Worm (Caenorhabditis elegans): Measurements from ENCODE around the gene F20H11.4.

The F20H11.4 gene

DNA sequence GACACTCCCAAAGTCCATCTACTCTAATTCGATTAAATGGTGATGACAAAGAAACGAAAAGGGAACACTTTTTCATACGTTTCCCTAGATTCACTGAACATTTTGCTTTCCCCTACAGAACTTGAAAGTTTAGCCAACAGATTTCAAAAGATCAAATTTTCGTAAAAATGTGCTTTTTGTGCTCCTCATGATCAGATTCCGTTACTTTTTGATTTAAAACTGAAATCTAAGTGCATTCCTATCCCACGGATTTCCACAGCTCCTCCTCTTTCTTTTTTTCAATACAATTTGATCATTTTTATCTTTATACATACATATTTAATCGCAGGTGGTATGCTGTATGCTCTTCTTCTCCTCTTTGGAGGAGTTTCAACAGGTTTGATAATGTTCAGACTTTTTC is 20.9 kb upstream of the F20H11.4 start, which contains the start of gene ddo-3:
TSS of gene ddo-3 (plus strand) at position 301 of the 400 bp plus-strand sequence.
- no peak for TF ChIP-seq unc-120 (tag; optimal IDR thresholded peaks at IDR 0.05; ENCODE audit: poor library complexity, severe bottlenecking)
- no peak for TF ChIP-seq unc-39 (tag; optimal IDR thresholded peaks at IDR 0.05)

- TF ChIP-seq elt-3 (tag; optimal IDR thresholded peaks at IDR 0.05) (no peak), sptf-1 (tag; optimal IDR thresholded peaks at IDR 0.05) (no peak), pha-4 (tag; optimal IDR thresholded peaks at IDR 0.05) (no peak), nhr-237 (tag; optimal IDR thresholded peaks at IDR 0.05) (no peak), ceh-83 (GFP tag; optimal IDR thresholded peaks at IDR 0.05) (no peak), mep-1 (tag; optimal IDR thresholded peaks at IDR 0.05) (no peak), lin-13 (tag; optimal IDR thresholded peaks at IDR 0.05) (no peak), tbx-8 (GFP tag; optimal IDR thresholded peaks at IDR 0.05) (no peak)
Observed at ce11 chrIII:6589499-6589898, 18.9 kb upstream of the F20H11.4 start.

DNA sequence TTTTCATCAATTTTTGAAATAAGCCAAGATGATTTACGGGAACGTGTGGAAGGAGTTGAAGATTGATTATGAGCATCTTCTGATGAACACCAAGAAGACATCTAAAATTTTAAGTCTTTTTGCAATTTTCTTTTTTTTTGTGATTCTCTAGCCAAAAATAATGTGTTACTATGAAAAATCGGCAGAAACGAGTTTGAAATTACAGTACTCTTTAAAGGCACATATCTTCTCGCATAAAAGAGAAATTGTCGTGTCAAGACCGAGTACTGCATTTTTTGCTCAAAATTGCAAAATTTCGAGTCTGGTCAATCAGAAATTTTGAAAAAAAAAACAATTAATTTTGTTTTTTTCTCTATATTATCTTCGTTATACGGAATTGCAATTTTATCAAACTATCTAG is 16.3 kb upstream of the F20H11.4 start, which contains the start of gene F20H11.1:
TSS of gene F20H11.1 (minus strand) at position 101 of the 400 bp plus-strand sequence.
- TF ChIP-seq ztf-11 (tag; optimal IDR thresholded peaks at IDR 0.05) (no peak), unc-120 (tag; optimal IDR thresholded peaks at IDR 0.05; ENCODE audit: poor library complexity, severe bottlenecking) (no peak), drap-1 (GFP tag; optimal IDR thresholded peaks at IDR 0.05) (no peak), blmp-1 (tag; optimal IDR thresholded peaks at IDR 0.05) (no peak), sem-2 (GFP tag; optimal IDR thresholded peaks at IDR 0.05) (no peak), lin-32 (GFP tag; optimal IDR thresholded peaks at IDR 0.05) (no peak), elt-1 (tag; optimal IDR thresholded peaks at IDR 0.05; ENCODE audit: borderline replicate concordance, insufficient read depth) (no peak), M03D4.4 (tag; optimal IDR thresholded peaks at IDR 0.05) (no peak), mep-1 (tag; optimal IDR thresholded peaks at IDR 0.05) (no peak)

DNA sequence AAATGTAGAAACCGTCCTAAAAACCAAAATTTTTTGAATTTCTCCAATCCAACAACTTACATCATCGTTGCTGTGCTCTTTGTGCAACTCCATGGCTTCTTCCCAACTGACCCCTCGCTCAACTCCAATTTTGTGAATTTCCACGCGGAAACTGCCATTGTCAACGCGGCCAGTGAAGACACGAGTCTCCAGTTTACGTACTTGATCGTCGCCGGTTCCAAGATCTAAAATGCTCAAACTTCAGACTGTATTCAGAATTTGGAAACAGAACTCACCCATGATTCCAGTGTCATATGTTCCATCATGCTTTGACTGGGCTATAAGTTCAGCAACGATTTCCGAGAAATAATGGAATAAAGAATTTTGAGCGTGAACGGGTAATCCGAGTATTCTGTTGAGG is 14.4 kb upstream of the F20H11.4 start:
- TF ChIP-seq sem-2 (GFP tag; optimal IDR thresholded peaks at IDR 0.05) = no peak
- no peak for TF ChIP-seq nhr-237 (tag; optimal IDR thresholded peaks at IDR 0.05)
- TF ChIP-seq mep-1 (tag; optimal IDR thresholded peaks at IDR 0.05) = no peak
- no peak for TF ChIP-seq pha-4 (tag; optimal IDR thresholded peaks at IDR 0.05)
- no peak for TF ChIP-seq tbx-8 (GFP tag; optimal IDR thresholded peaks at IDR 0.05)
- no peak for TF ChIP-seq lin-13 (tag; optimal IDR thresholded peaks at IDR 0.05)
- TF ChIP-seq flh-1 (GFP tag; optimal IDR thresholded peaks at IDR 0.05) = no peak
- TF ChIP-seq ztf-11 (tag; optimal IDR thresholded peaks at IDR 0.05) = no peak
- TF ChIP-seq ham-2 (GFP tag; optimal IDR thresholded peaks at IDR 0.05) = no peak
- TF ChIP-seq elt-1 (tag; optimal IDR thresholded peaks at IDR 0.05; ENCODE audit: borderline replicate concordance, insufficient read depth) = no peak
- TF ChIP-seq bed-3 (GFP tag; optimal IDR thresholded peaks at IDR 0.05) = no peak

DNA sequence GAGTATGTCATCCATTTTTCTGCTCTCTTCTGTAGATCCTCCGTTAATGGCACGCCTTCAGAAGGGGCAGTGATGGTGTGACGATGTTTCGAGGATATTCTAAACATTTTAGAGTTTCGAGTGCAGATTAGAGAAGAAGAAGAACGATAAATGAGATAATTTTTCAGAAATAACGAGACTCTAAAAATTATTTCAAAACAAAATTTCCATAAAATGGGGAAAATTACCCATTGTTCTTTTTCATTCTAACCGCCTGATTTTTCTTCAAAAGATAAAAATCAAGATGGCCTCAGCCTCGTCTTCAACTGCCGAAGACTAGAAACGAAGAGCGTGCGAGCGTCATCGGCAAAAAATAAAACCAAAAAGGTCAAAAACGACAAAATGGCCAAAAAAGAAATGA is 7.3 kb upstream of the F20H11.4 start, which contains the start of gene let-765:
TSS of gene let-765 (minus strand) at position 101 of the 400 bp plus-strand sequence.
- TF ChIP-seq ham-2 (GFP tag; optimal IDR thresholded peaks at IDR 0.05) (no peak), unc-62 (GFP tag; optimal IDR thresholded peaks at IDR 0.05) (no peak), tbx-8 (GFP tag; optimal IDR thresholded peaks at IDR 0.05) (no peak), mab-5 (tag; optimal IDR thresholded peaks at IDR 0.05) (no peak), nhr-2 (tag; optimal IDR thresholded peaks at IDR 0.05) (no peak), elt-3 (tag; optimal IDR thresholded peaks at IDR 0.05) (no peak), unc-39 (tag; optimal IDR thresholded peaks at IDR 0.05) (no peak), nhr-28 (tag; optimal IDR thresholded peaks at IDR 0.05) (no peak), mep-1 (tag; optimal IDR thresholded peaks at IDR 0.05) (no peak), mls-2 (tag; optimal IDR thresholded peaks at IDR 0.05) (no peak), bed-3 (GFP tag; optimal IDR thresholded peaks at IDR 0.05) (no peak), lsy-2 (tag; optimal IDR thresholded peaks at IDR 0.05) (no peak), ceh-39 (tag; optimal IDR thresholded peaks at IDR 0.05) (no peak), sem-2 (GFP tag; optimal IDR thresholded peaks at IDR 0.05) (no peak), hlh-1 (tag; optimal IDR thresholded peaks at IDR 0.05) (no peak), elt-1 (tag; optimal IDR thresholded peaks at IDR 0.05; ENCODE audit: borderline replicate concordance, insufficient read depth) (no peak), blmp-1 (tag; optimal IDR thresholded peaks at IDR 0.05) (no peak), nhr-237 (tag; optimal IDR thresholded peaks at IDR 0.05) (no peak)

DNA sequence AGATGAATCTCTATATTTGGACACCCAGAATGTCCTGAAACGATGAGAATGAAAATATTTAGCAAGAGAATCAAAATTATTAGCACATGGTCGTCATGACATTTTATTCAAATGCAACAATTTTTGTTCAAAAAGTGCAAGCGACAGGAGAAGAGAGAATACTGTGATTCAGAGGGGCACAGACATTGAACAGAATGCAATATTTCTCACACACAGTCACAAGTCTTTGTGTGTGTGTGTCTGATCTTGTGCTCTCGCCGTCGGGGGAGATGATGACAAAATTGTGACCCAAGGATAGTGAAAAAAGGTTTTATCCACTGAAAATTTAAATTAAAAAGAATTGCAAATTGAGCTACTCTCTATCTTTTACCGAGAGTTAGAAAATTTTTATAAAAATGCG is 5.2 kb upstream of the F20H11.4 start:
- TF ChIP-seq nhr-76 (tag; optimal IDR thresholded peaks at IDR 0.05) (no peak), elt-1 (tag; optimal IDR thresholded peaks at IDR 0.05; ENCODE audit: borderline replicate concordance, insufficient read depth) (no peak), bed-3 (GFP tag; optimal IDR thresholded peaks at IDR 0.05) (no peak), hlh-1 (tag; optimal IDR thresholded peaks at IDR 0.05) (no peak), snpc-4 (tag; optimal IDR thresholded peaks at IDR 0.05) (no peak), elt-3 (tag; optimal IDR thresholded peaks at IDR 0.05) (no peak), unc-62 (GFP tag; optimal IDR thresholded peaks at IDR 0.05) (no peak), ceh-39 (tag; optimal IDR thresholded peaks at IDR 0.05) (no peak), blmp-1 (tag; optimal IDR thresholded peaks at IDR 0.05) (no peak), ceh-43 (GFP tag; optimal IDR thresholded peaks at IDR 0.05) (no peak), mab-5 (tag; optimal IDR thresholded peaks at IDR 0.05) (no peak)

Data from whole organism, mixed stage, embryonic.